Fruit fly (Drosophila melanogaster) Kc167 (cell line): ENCODE measurements around the gene CG6420.

Experiments
- Myc ChIP-seq: fragments of >200 bp; optimal IDR thresholded peaks from 2 replicates; lab custom pipeline; 2017; ENCODE audit warnings: missing external identifiers
- Sin3A ChIP-seq: fragments of >200 bp; optimal IDR thresholded peaks from 2 replicates; lab custom pipeline; 2018; ENCODE audit warnings: missing external identifiers
- h ChIP-seq: fragments of >200 bp; optimal IDR thresholded peaks from 3 replicates; lab custom pipeline; 2018; ENCODE audit warnings: missing external identifiers
- insv ChIP-seq: fragments of >200 bp; optimal IDR thresholded peaks from 3 replicates; lab custom pipeline; 2018; ENCODE audit warnings: missing external identifiers
- psq ChIP-seq: fragments of >200 bp; optimal IDR thresholded peaks from 2 replicates; lab custom pipeline; 2017; ENCODE audit warnings: missing external identifiers
- ttk ChIP-seq: sonication (Bioruptor generic); optimal IDR thresholded peaks from 2 replicates; lab custom pipeline; 2017; ENCODE audit warnings: missing external identifiers

dm6 chr3R:26736207-26736606 lies 11.2 kb upstream of the CG6420 start, which contains the start of gene CG6403:
- no peak for TF ChIP-seq h
- TF ChIP-seq insv = no peak
- TF ChIP-seq ttk (lab: Kevin White, UChicago) = no peak
- TF ChIP-seq psq (lab: Kevin White, UChicago) = no peak
- TF ChIP-seq Sin3A = no peak
- TF ChIP-seq Myc (lab: Kevin White, UChicago) = no peak
